Fruit fly (Drosophila melanogaster) whole organism, embryonic: ENCODE data around the gene CG17929.

Experiments used
- Antp ChIP-seq: fragments of 200-800 bp; sonication (Bioruptor generic); optimal IDR thresholded peaks from 3 replicates; lab custom pipeline; 2016; ENCODE audit warnings: missing biosample characterization, missing genetic modification characterization
- B-H1 ChIP-seq: fragments of 200-800 bp; sonication (Bioruptor generic); IDR thresholded peaks from 3 replicates; pipeline ENCODE4 v1.3.6; 2022; ENCODE audit warnings: missing biosample characterization, missing genetic modification characterization
- CG11398 ChIP-seq: fragments of 200-800 bp; sonication (Bioruptor generic); optimal IDR thresholded peaks from 2 replicates; lab custom pipeline; 2016; ENCODE audit warnings: missing biosample characterization, missing genetic modification characterization
- CG12942 ChIP-seq: fragments of 200-800 bp; sonication (Bioruptor generic); optimal IDR thresholded peaks from 3 replicates; lab custom pipeline; 2016; ENCODE audit warnings: missing biosample characterization, missing genetic modification characterization
- CG14965 ChIP-seq: fragments of 200-800 bp; sonication (Bioruptor generic); optimal IDR thresholded peaks from 2 replicates; lab custom pipeline; 2016; ENCODE audit warnings: missing biosample characterization, missing genetic modification characterization, borderline replicate concordance
- CG1603 ChIP-seq: fragments of 200-800 bp; sonication (Bioruptor generic); optimal IDR thresholded peaks from 2 replicates; lab custom pipeline; 2019; ENCODE audit warnings: missing biosample characterization, mild to moderate bottlenecking, missing genetic modification characterization, moderate library complexity
- CG1647 ChIP-seq: fragments of 200-800 bp; sonication (Bioruptor generic); optimal IDR thresholded peaks from 3 replicates; lab custom pipeline; 2016; ENCODE audit warnings: missing biosample characterization, missing genetic modification characterization
- CG16779 ChIP-seq: fragments of 200-800 bp; sonication (Bioruptor generic); IDR thresholded peaks from 2 replicates; pipeline ENCODE4 v1.3.6; 2022; ENCODE audit warnings: missing biosample characterization, missing genetic modification characterization
- CG32767 ChIP-seq: fragments of 200-800 bp; sonication (Bioruptor generic); IDR thresholded peaks from 2 replicates; pipeline ENCODE4 v1.3.6; 2022; ENCODE audit warnings: missing biosample characterization, missing genetic modification characterization
- CG3281 ChIP-seq: fragments of 200-800 bp; sonication (Bioruptor generic); optimal IDR thresholded peaks from 3 replicates; lab custom pipeline; 2017; ENCODE audit warnings: missing biosample characterization, mild to moderate bottlenecking, missing genetic modification characterization
- CG3726 ChIP-seq: fragments of 200-800 bp; sonication (Bioruptor generic); IDR thresholded peaks from 3 replicates; pipeline ENCODE4, ENCODE4 v1.3.6; 2022; ENCODE audit warnings: missing biosample characterization, missing genetic modification characterization
- CG7357 ChIP-seq: fragments of 200-800 bp; sonication (Bioruptor generic); IDR thresholded peaks from 3 replicates; pipeline ENCODE4 v1.3.6; 2022; ENCODE audit warnings: missing biosample characterization, missing genetic modification characterization
- CG7372 ChIP-seq: fragments of 200-800 bp; sonication (Bioruptor generic); IDR thresholded peaks from 2 replicates; pipeline ENCODE4 v1.3.6; 2022; ENCODE audit warnings: missing biosample characterization, missing genetic modification characterization
- CG7928 ChIP-seq: fragments of 200-800 bp; sonication (Bioruptor generic); optimal IDR thresholded peaks from 2 replicates; lab custom pipeline; 2017; ENCODE audit warnings: missing biosample characterization, mild to moderate bottlenecking, missing genetic modification characterization
- CG9215 ChIP-seq: fragments of 200-800 bp; sonication (Bioruptor generic); IDR thresholded peaks from 2 replicates; pipeline ENCODE4 v1.3.6; 2022; ENCODE audit warnings: missing biosample characterization, missing genetic modification characterization
- CG9876 ChIP-seq: fragments of 200-800 bp; sonication (Bioruptor generic); optimal IDR thresholded peaks from 2 replicates; lab custom pipeline; 2016; ENCODE audit warnings: missing biosample characterization, missing genetic modification characterization
- Dbx ChIP-seq: fragments of 200-800 bp; sonication (Bioruptor generic); IDR thresholded peaks from 3 replicates; pipeline ENCODE4 v1.3.6; 2022; ENCODE audit warnings: missing biosample characterization, missing genetic modification characterization
- Deaf1 ChIP-seq: fragments of 200-800 bp; optimal IDR thresholded peaks from 3 replicates; lab custom pipeline; 2019; ENCODE audit warnings: missing biosample characterization, mild to moderate bottlenecking, missing genetic modification characterization, moderate library complexity
- Dip3 ChIP-seq: fragments of 200-800 bp; sonication (Bioruptor generic); optimal IDR thresholded peaks from 3 replicates; lab custom pipeline; 2016; ENCODE audit warnings: missing biosample characterization, missing genetic modification characterization
- Dp ChIP-seq: fragments of 200-800 bp; sonication (Bioruptor generic); optimal IDR thresholded peaks from 2 replicates; lab custom pipeline; 2018; ENCODE audit warnings: missing biosample characterization, mild to moderate bottlenecking, missing genetic modification characterization, moderate library complexity
- Dref ChIP-seq: fragments of 200-800 bp; sonication (Bioruptor generic); IDR thresholded peaks from 2 replicates; pipeline ENCODE4 v1.3.6; 2022; ENCODE audit warnings: missing biosample characterization, missing genetic modification characterization
- E2f2 ChIP-seq: fragments of 200-800 bp; sonication (Bioruptor generic); IDR thresholded peaks from 2 replicates; pipeline ENCODE4 v1.3.6; 2022; ENCODE audit warnings: missing biosample characterization, missing genetic modification characterization
- Hr78 ChIP-seq, 2 experiments: fragments of 200-800 bp in 1 of 2; fragments of >200 bp in 1 of 2; sonication (Bioruptor generic) in 1 of 2; optimal IDR thresholded peaks; 2 replicates each; lab custom pipeline; 2017 to 2019; ENCODE audit warnings: missing biosample characterization in 2 of 2, missing genetic modification characterization in 2 of 2, mild to moderate bottlenecking in 1 of 2, moderate library complexity in 1 of 2
- Mrtf ChIP-seq: fragments of 200-800 bp; sonication (Bioruptor generic); IDR thresholded peaks from 3 replicates; pipeline ENCODE4 v1.3.6; 2022; ENCODE audit warnings: missing biosample characterization, missing genetic modification characterization
- NC2α ChIP-seq: fragments of 200-800 bp; sonication (Bioruptor generic); optimal IDR thresholded peaks from 2 replicates; lab custom pipeline; 2016; ENCODE audit warnings: missing biosample characterization, missing genetic modification characterization
- Pdp1 ChIP-seq, 2 experiments: fragments of 200-800 bp; sonication (Bioruptor generic); optimal IDR thresholded peaks; 3 replicates each; lab custom pipeline; 2016; ENCODE audit warnings: missing biosample characterization in 2 of 2, missing genetic modification characterization in 2 of 2, mild to moderate bottlenecking in 1 of 2, moderate library complexity in 1 of 2
- Poxn ChIP-seq: fragments of 200-800 bp; sonication (Bioruptor generic); IDR thresholded peaks from 2 replicates; pipeline ENCODE4 v1.3.6; 2022; ENCODE audit warnings: missing biosample characterization, missing genetic modification characterization
- Sin3A ChIP-seq: fragments of >200 bp; optimal IDR thresholded peaks from 2 replicates; lab custom pipeline; 2018
- Ssrp ChIP-seq: fragments of 200-800 bp; sonication (Bioruptor generic); optimal IDR thresholded peaks from 2 replicates; lab custom pipeline; 2018; ENCODE audit warnings: missing biosample characterization, mild to moderate bottlenecking, missing genetic modification characterization, moderate library complexity
- TFAM ChIP-seq: fragments of 200-800 bp; sonication (Bioruptor generic); optimal IDR thresholded peaks from 2 replicates; lab custom pipeline; 2017; ENCODE audit warnings: missing biosample characterization, missing genetic modification characterization, inconsistent platforms
- Taf1 ChIP-seq: fragments of 200-800 bp; sonication (Bioruptor generic); IDR thresholded peaks from 2 replicates; pipeline ENCODE4 v1.3.6; 2022; ENCODE audit warnings: missing biosample characterization, missing genetic modification characterization
- chinmo ChIP-seq: fragments of 200-800 bp; sonication (Bioruptor generic); IDR thresholded peaks from 4 replicates; pipeline ENCODE4 v1.3.6; 2022; ENCODE audit warnings: missing biosample characterization, missing genetic modification characterization; ENCODE audit not compliant: partially characterized antibody
- croc ChIP-seq: fragments of 200-800 bp; sonication (Bioruptor generic); conservative IDR thresholded peaks from 3 replicates; pipeline ENCODE4 v1.3.6; 2022; ENCODE audit warnings: missing biosample characterization, missing genetic modification characterization
- crol ChIP-seq: fragments of 200-800 bp; sonication (Bioruptor generic); IDR thresholded peaks from 2 replicates; pipeline ENCODE4 v1.3.6; 2022; ENCODE audit warnings: missing biosample characterization, missing genetic modification characterization
- crp ChIP-seq, 2 experiments: fragments of 200-800 bp; sonication (Bioruptor generic); optimal IDR thresholded peaks; 2 replicates in 1 of 2; 3 replicates in 1 of 2; lab custom pipeline; 2017; ENCODE audit warnings: missing biosample characterization in 2 of 2, missing genetic modification characterization in 2 of 2, mild to moderate bottlenecking in 1 of 2, moderate library complexity in 1 of 2
- exex ChIP-seq: fragments of 200-800 bp; sonication (Bioruptor generic); optimal IDR thresholded peaks from 4 replicates; lab custom pipeline; 2018; ENCODE audit warnings: missing biosample characterization, mild to moderate bottlenecking, missing genetic modification characterization, moderate library complexity
- ftz-f1 ChIP-seq: fragments of 200-800 bp; sonication (Bioruptor generic); optimal IDR thresholded peaks from 2 replicates; lab custom pipeline; 2016; ENCODE audit warnings: missing biosample characterization, missing genetic modification characterization
- jing ChIP-seq: fragments of 200-800 bp; sonication (Bioruptor generic); optimal IDR thresholded peaks from 2 replicates; lab custom pipeline; 2018; ENCODE audit warnings: missing biosample characterization, mild to moderate bottlenecking, missing genetic modification characterization
- kah ChIP-seq: fragments of 200-800 bp; sonication (Bioruptor generic); optimal IDR thresholded peaks from 2 replicates; lab custom pipeline; 2018; ENCODE audit warnings: missing biosample characterization, mild to moderate bottlenecking, missing genetic modification characterization
- lab ChIP-seq: fragments of 200-800 bp; sonication (Bioruptor generic); optimal IDR thresholded peaks from 3 replicates; lab custom pipeline; 2017; ENCODE audit warnings: missing biosample characterization, missing genetic modification characterization, mild to moderate bottlenecking, moderate library complexity, missing genetic modification reagents
- lola ChIP-seq, 3 experiments: fragments of >200 bp in 2 of 3; fragments of 200-800 bp in 1 of 3; sonication (Bioruptor generic) in 1 of 3; optimal IDR thresholded peaks; 2 replicates each; lab custom pipeline; 2017 to 2019; ENCODE audit warnings: missing biosample characterization in 3 of 3, missing genetic modification characterization in 3 of 3, mild to moderate bottlenecking in 1 of 3, moderate library complexity in 1 of 3
- lov ChIP-seq, 2 experiments: fragments of 200-800 bp in 1 of 2; fragments of >200 bp in 1 of 2; sonication (Bioruptor generic) in 1 of 2; IDR thresholded peaks in 1 of 2; optimal IDR thresholded peaks in 1 of 2; 2 replicates in 1 of 2; 3 replicates in 1 of 2; pipeline versions ENCODE4 v1.3.6 to Lab custom; 2017 to 2022; ENCODE audit warnings: missing biosample characterization in 1 of 2, missing genetic modification characterization in 1 of 2
- nau ChIP-seq: fragments of 200-800 bp; sonication (Bioruptor generic); optimal IDR thresholded peaks from 3 replicates; lab custom pipeline; 2017; ENCODE audit warnings: missing biosample characterization, mild to moderate bottlenecking, missing genetic modification characterization, missing genetic modification reagents
- pita ChIP-seq: fragments of 200-800 bp; sonication (Bioruptor generic); optimal IDR thresholded peaks from 2 replicates; lab custom pipeline; 2017; ENCODE audit warnings: missing biosample characterization, mild to moderate bottlenecking, missing genetic modification characterization
- pnt ChIP-seq: fragments of 200-800 bp; sonication (Bioruptor generic); optimal IDR thresholded peaks from 3 replicates; lab custom pipeline; 2016; ENCODE audit warnings: missing biosample characterization, missing genetic modification characterization
- shn ChIP-seq: fragments of 200-800 bp; sonication (Bioruptor generic); optimal IDR thresholded peaks from 3 replicates; lab custom pipeline; 2016; ENCODE audit warnings: missing biosample characterization, missing genetic modification characterization
- sisA ChIP-seq: fragments of 200-800 bp; sonication (Bioruptor generic); IDR thresholded peaks from 2 replicates; pipeline ENCODE4 v1.3.6; 2022; ENCODE audit warnings: missing biosample characterization, missing genetic modification characterization
- sqz ChIP-seq: fragments of 200-800 bp; sonication (Bioruptor generic); optimal IDR thresholded peaks from 3 replicates; lab custom pipeline; 2018; ENCODE audit warnings: missing biosample characterization, mild to moderate bottlenecking, missing genetic modification characterization
- stc ChIP-seq: fragments of 200-800 bp; sonication (Bioruptor generic); IDR thresholded peaks from 2 replicates; pipeline ENCODE4 v1.3.6; 2022; ENCODE audit warnings: missing biosample characterization, missing genetic modification characterization

CG17929 gene

dm6 chr3R:16305185-16305989 is 19.9 kb upstream of the CG17929 start, which contains the start of gene Zip89B (continued):
- no peak for TF ChIP-seq sisA (GFP tag; lab: Robert Waterston, UW)
- TF ChIP-seq Sin3A (lab: Kevin White, UChicago) = no peak
- TF ChIP-seq B-H1 = no peak
- peak; percentile 1 for TF ChIP-seq Deaf1 (tag; lab: Kevin White, UChicago)
- no peak for TF ChIP-seq kah (GFP tag; lab: Kevin White, UChicago)
- TF ChIP-seq Dp (GFP tag; lab: Kevin White, UChicago) = peak; percentile 41
- no peak for TF ChIP-seq sqz (GFP tag; lab: Kevin White, UChicago)
- TF ChIP-seq Mrtf (GFP tag; lab: Robert Waterston, UW) = no peak
- no peak for TF ChIP-seq CG3726 (GFP tag; lab: Robert Waterston, UW)
- no peak for TF ChIP-seq CG7372 (GFP tag; lab: Robert Waterston, UW)
- no peak for TF ChIP-seq CG14965 (GFP tag; lab: Kevin White, UChicago)
- no peak for TF ChIP-seq lov (optimal IDR thresholded peaks at IDR 0.05; lab: Kevin White, UChicago)
- no peak for TF ChIP-seq lov (GFP tag; IDR thresholded peaks at IDR 0.05; lab: Robert Waterston, UW)
- no peak for TF ChIP-seq CG11398 (GFP tag; lab: Kevin White, UChicago)
- peak in 1 of 2 experiments; percentile 56 for TF ChIP-seq Pdp1 (GFP tag; optimal IDR thresholded peaks at IDR 0.05; lab: Kevin White, UChicago)
- TF ChIP-seq lola (GFP tag; optimal IDR thresholded peaks at IDR 0.05; lab: Kevin White, UChicago) = no peak
- TF ChIP-seq Dip3 (GFP tag; lab: Kevin White, UChicago) = no peak
- TF ChIP-seq Hr78 (GFP tag; optimal IDR thresholded peaks at IDR 0.05; lab: Kevin White, UChicago) = peak in 1 of 2 experiments; percentile 1
- no peak for TF ChIP-seq croc
- TF ChIP-seq shn (GFP tag; lab: Kevin White, UChicago) = no peak
- no peak; the same call in 2 of the 3 replicates for TF ChIP-seq Dbx
- TF ChIP-seq pnt (GFP tag; lab: Kevin White, UChicago) = no peak
- no peak for TF ChIP-seq jing (GFP tag; lab: Kevin White, UChicago)
- no peak for TF ChIP-seq CG7928 (GFP tag; lab: Kevin White, UChicago)
- no peak for TF ChIP-seq Poxn (GFP tag; lab: Robert Waterston, UW)
- peak; percentile 40 for TF ChIP-seq pita (GFP tag; lab: Kevin White, UChicago)
- peak; percentile 28 for TF ChIP-seq lab (GFP tag; lab: Kevin White, UChicago)
- TF ChIP-seq CG9876 (GFP tag; lab: Kevin White, UChicago) = no peak
- no peak for TF ChIP-seq crol (GFP tag; lab: Robert Waterston, UW)
- TF ChIP-seq E2f2 = peak; percentile 44
- TF ChIP-seq Dref = no peak
- peak; percentile 58 for TF ChIP-seq ftz-f1 (GFP tag; lab: Kevin White, UChicago)
- TF ChIP-seq exex = peak; percentile 22
- no peak for TF ChIP-seq CG3281
- TF ChIP-seq nau (GFP tag; lab: Kevin White, UChicago) = no peak
- no peak for TF ChIP-seq CG12942
- TF ChIP-seq stc = 0 out of 2 replicates have a peak, but pooled peaks have one; percentile 25
- TF ChIP-seq Antp = no peak
- no peak for TF ChIP-seq CG32767
- peak; percentile 34 for TF ChIP-seq CG1603 (tag; lab: Kevin White, UChicago)
- TF ChIP-seq crp (GFP tag; optimal IDR thresholded peaks at IDR 0.05; lab: Kevin White, UChicago) = no peak
- no peak for TF ChIP-seq CG7357 (GFP tag; lab: Robert Waterston, UW)
- no peak for TF ChIP-seq CG1647 (GFP tag; lab: Kevin White, UChicago)
- TF ChIP-seq Ssrp = no peak
- peak; percentile 33; the same call in 1 of the 2 replicates for TF ChIP-seq Taf1 (GFP tag; lab: Robert Waterston, UW)
- TF ChIP-seq TFAM (GFP tag; lab: Kevin White, UChicago) = no peak
- no peak for TF ChIP-seq CG9215 (GFP tag; lab: Robert Waterston, UW)
- 0 out of 4 replicates have a peak, but pooled peaks have one; percentile 51 for TF ChIP-seq chinmo
- no peak for TF ChIP-seq CG16779 (GFP tag; lab: Robert Waterston, UW)
- TF ChIP-seq NC2α (GFP tag; lab: Kevin White, UChicago) = no peak
